Worm (Caenorhabditis elegans) whole organism, midembryonic: ENCODE results near the gene F26F4.5.

ENCODE experiments used
- T22C8.4 ChIP-seq: fragments of 200-800 bp; sonication (Bioruptor generic); IDR thresholded peaks from 2 replicates; pipeline ENCODE4 v1.3.6; 2022; ENCODE audit warnings: missing genetic modification characterization, missing compliant biosample characterization
- cog-1 ChIP-seq: sonication (generic microtip); optimal IDR thresholded peaks from 2 replicates; lab custom pipeline; 2016; ENCODE audit warnings: missing genetic modification characterization, missing compliant biosample characterization
- klf-2 ChIP-seq: fragments of 200-800 bp; sonication (Bioruptor generic); conservative IDR thresholded peaks from 2 replicates; pipeline ENCODE4 v1.3.6; 2022; ENCODE audit warnings: missing genetic modification reagents, missing genetic modification characterization, missing compliant biosample characterization
- ztf-29 ChIP-seq: fragments of 200-800 bp; sonication (Bioruptor generic); IDR thresholded peaks from 2 replicates; pipeline ENCODE4 v1.3.6; 2022; ENCODE audit warnings: missing genetic modification reagents, missing genetic modification characterization, missing compliant biosample characterization

ce11 chrIII:4910956-4911355, 19.9 kb upstream of the F26F4.5 start, which contains the start of gene F26F4.2:
- TF ChIP-seq ztf-29 (GFP tag; lab: Robert Waterston, UW): no peak
- no peak for TF ChIP-seq cog-1 (tag; lab: Kevin White, UChicago)
- TF ChIP-seq T22C8.4 (GFP tag; lab: Robert Waterston, UW): no peak
- no peak for TF ChIP-seq klf-2
